Worm (Caenorhabditis elegans) whole organism, mixed stage, embryonic: ENCODE data around the gene F40F9.3.

Experiments used
- M03D4.4 ChIP-seq: sonication (generic microtip); optimal IDR thresholded peaks from 2 replicates; lab custom pipeline; 2017; ENCODE audit warnings: mild to moderate bottlenecking, missing genetic modification characterization, missing compliant biosample characterization
- bed-3 ChIP-seq: fragments of 200-800 bp; sonication (Bioruptor generic); optimal IDR thresholded peaks from 3 replicates; lab custom pipeline; 2018; ENCODE audit warnings: mild to moderate bottlenecking, missing genetic modification characterization, moderate library complexity, missing compliant biosample characterization
- blmp-1 ChIP-seq: fragments of 150-350 bp; optimal IDR thresholded peaks from 2 replicates; lab custom pipeline; 2014; ENCODE audit warnings: missing biosample characterization, missing genetic modification characterization
- ceh-39 ChIP-seq: fragments of 150-350 bp; optimal IDR thresholded peaks from 2 replicates; lab custom pipeline; 2014; ENCODE audit warnings: missing biosample characterization, missing genetic modification characterization
- ceh-43 ChIP-seq: fragments of 200-800 bp; sonication (Bioruptor generic); optimal IDR thresholded peaks from 2 replicates; lab custom pipeline; 2018; ENCODE audit warnings: mild to moderate bottlenecking, missing genetic modification characterization, moderate library complexity, missing compliant biosample characterization
- ces-1 ChIP-seq: fragments of 150-350 bp; optimal IDR thresholded peaks from 2 replicates; lab custom pipeline; 2014; ENCODE audit warnings: missing biosample characterization, missing genetic modification reagents, missing genetic modification characterization
- cnd-1 ChIP-seq: fragments of 200-800 bp; sonication (Bioruptor generic); optimal IDR thresholded peaks from 2 replicates; lab custom pipeline; 2018; ENCODE audit warnings: mild to moderate bottlenecking, missing genetic modification characterization, missing compliant biosample characterization
- elt-1 ChIP-seq: sonication (generic microtip); optimal IDR thresholded peaks from 2 replicates; lab custom pipeline; 2017; ENCODE audit warnings: missing genetic modification characterization, mild to moderate bottlenecking, missing compliant biosample characterization, antibody characterized with exemption, moderate library complexity, borderline replicate concordance; ENCODE audit not compliant: insufficient read depth
- elt-3 ChIP-seq: fragments of 150-350 bp; optimal IDR thresholded peaks from 2 replicates; lab custom pipeline; 2014; ENCODE audit warnings: missing biosample characterization, missing genetic modification characterization
- flh-1 ChIP-seq: fragments of 200-800 bp; sonication (Bioruptor generic); optimal IDR thresholded peaks from 2 replicates; lab custom pipeline; 2018; ENCODE audit warnings: mild to moderate bottlenecking, missing genetic modification characterization, moderate library complexity, missing compliant biosample characterization
- ham-2 ChIP-seq: fragments of 200-800 bp; sonication (Bioruptor generic); optimal IDR thresholded peaks from 2 replicates; lab custom pipeline; 2018; ENCODE audit warnings: mild to moderate bottlenecking, missing genetic modification characterization, missing compliant biosample characterization
- lin-13 ChIP-seq: fragments of 150-350 bp; optimal IDR thresholded peaks from 2 replicates; lab custom pipeline; 2014; ENCODE audit warnings: missing biosample characterization, missing genetic modification characterization
- lin-32 ChIP-seq: fragments of 200-800 bp; sonication (Bioruptor generic); optimal IDR thresholded peaks from 2 replicates; lab custom pipeline; 2018; ENCODE audit warnings: mild to moderate bottlenecking, missing genetic modification characterization, missing compliant biosample characterization
- lsy-2 ChIP-seq: fragments of 150-350 bp; optimal IDR thresholded peaks from 2 replicates; lab custom pipeline; 2014; ENCODE audit warnings: missing biosample characterization, missing genetic modification characterization
- mab-5 ChIP-seq: fragments of 150-350 bp; optimal IDR thresholded peaks from 2 replicates; lab custom pipeline; 2014; ENCODE audit warnings: missing biosample characterization, missing genetic modification characterization
- mep-1 ChIP-seq: fragments of 150-350 bp; optimal IDR thresholded peaks from 2 replicates; lab custom pipeline; 2017; ENCODE audit warnings: missing biosample characterization, missing genetic modification reagents, missing genetic modification characterization, inconsistent platforms
- mls-2 ChIP-seq: sonication (generic microtip); optimal IDR thresholded peaks from 2 replicates; lab custom pipeline; 2016; ENCODE audit warnings: mild to moderate bottlenecking, missing genetic modification characterization, moderate library complexity, missing compliant biosample characterization
- nhr-12 ChIP-seq: fragments of 150-350 bp; optimal IDR thresholded peaks from 2 replicates; lab custom pipeline; 2014; ENCODE audit warnings: missing biosample characterization, missing genetic modification characterization
- nhr-237 ChIP-seq: fragments of 150-350 bp; optimal IDR thresholded peaks from 2 replicates; lab custom pipeline; 2014; ENCODE audit warnings: missing biosample characterization, missing genetic modification characterization
- nhr-28 ChIP-seq: fragments of 150-350 bp; optimal IDR thresholded peaks from 2 replicates; lab custom pipeline; 2014; ENCODE audit warnings: missing biosample characterization, missing genetic modification characterization
- pha-4 ChIP-seq: fragments of 150-350 bp; optimal IDR thresholded peaks from 2 replicates; lab custom pipeline; 2018; ENCODE audit warnings: missing biosample characterization, missing genetic modification reagents, missing genetic modification characterization
- snpc-4 ChIP-seq: fragments of 150-350 bp; optimal IDR thresholded peaks from 2 replicates; lab custom pipeline; 2014; ENCODE audit warnings: missing biosample characterization, missing genetic modification characterization
- sptf-1 ChIP-seq: sonication (generic microtip); optimal IDR thresholded peaks from 2 replicates; lab custom pipeline; 2017; ENCODE audit warnings: mild to moderate bottlenecking, missing genetic modification characterization, moderate library complexity, missing compliant biosample characterization
- unc-120 ChIP-seq: sonication (generic microtip); optimal IDR thresholded peaks from 2 replicates; lab custom pipeline; 2017; ENCODE audit warnings: missing genetic modification characterization, missing compliant biosample characterization; ENCODE audit not compliant: poor library complexity, severe bottlenecking
- unc-39 ChIP-seq: fragments of 150-350 bp; optimal IDR thresholded peaks from 2 replicates; lab custom pipeline; 2014; ENCODE audit warnings: missing biosample characterization, missing genetic modification characterization
- zip-8 ChIP-seq: fragments of 150-350 bp; optimal IDR thresholded peaks from 2 replicates; lab custom pipeline; 2014; ENCODE audit warnings: missing biosample characterization, missing genetic modification characterization

The F40F9.3 gene

DNA sequence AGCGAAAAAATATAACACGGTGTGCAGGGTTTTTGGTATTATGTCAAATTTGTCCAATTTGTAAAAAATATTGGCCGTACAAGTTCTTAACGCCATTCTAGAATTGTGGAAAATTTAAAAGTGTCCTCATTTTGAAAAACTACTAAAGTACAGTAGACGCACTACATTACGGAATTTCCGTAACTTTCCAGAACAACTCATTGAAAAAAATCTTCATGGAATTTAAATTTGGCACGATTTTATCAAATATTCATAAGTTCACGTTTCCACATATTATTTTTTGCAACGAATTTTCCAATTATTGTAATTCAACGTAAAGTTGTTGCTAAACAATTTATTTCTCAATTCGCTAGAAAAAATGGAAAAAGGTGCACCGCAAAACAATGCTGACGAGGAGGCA is at the start of gene F40F9.3:
Gene F40F9.3 (plus strand): TSS at position 301 of the 400 bp plus-strand sequence.
- TF ChIP-seq pha-4 (tag; lab: Kevin White, UChicago): no peak
- TF ChIP-seq elt-1: no peak
- TF ChIP-seq lin-32 (GFP tag; lab: Kevin White, UChicago): no peak
- TF ChIP-seq ceh-39 (tag; lab: Kevin White, UChicago): no peak
- TF ChIP-seq zip-8 (tag; lab: Kevin White, UChicago): no peak
- TF ChIP-seq elt-3 (tag; lab: Kevin White, UChicago): no peak
- no peak for TF ChIP-seq ceh-43 (GFP tag; lab: Kevin White, UChicago)
- no peak for TF ChIP-seq blmp-1 (tag; lab: Kevin White, UChicago)
- TF ChIP-seq cnd-1: no peak
- TF ChIP-seq nhr-12 (tag; lab: Kevin White, UChicago): no peak

DNA sequence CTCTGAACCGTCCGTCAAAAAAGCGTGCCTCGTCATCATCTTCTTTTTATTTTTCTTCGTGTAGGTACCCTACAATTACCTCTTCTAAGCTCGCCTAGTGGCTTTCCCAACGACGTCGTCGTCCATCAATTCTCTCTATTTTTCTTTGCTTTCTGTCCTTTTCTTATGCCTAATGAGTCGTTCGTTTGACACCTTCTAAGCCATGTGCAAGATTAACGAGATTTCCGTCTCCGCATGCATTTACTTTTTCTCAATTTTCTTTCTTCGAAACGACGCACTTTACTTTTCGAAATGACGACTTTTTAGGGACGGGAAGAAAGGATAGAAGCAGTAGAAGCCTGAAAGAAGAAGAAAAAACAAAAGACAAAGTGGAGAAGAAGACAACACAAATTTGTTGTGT is 48.6 kb upstream of the F40F9.3 start, which contains the start of gene ZK287.1:
Gene ZK287.1 (plus strand): TSS at position 301 of the 400 bp plus-strand sequence.
- TF ChIP-seq M03D4.4 (tag; lab: Kevin White, UChicago): no peak
- TF ChIP-seq ces-1 (GFP tag; lab: Kevin White, UChicago): peak; percentile 62

DNA sequence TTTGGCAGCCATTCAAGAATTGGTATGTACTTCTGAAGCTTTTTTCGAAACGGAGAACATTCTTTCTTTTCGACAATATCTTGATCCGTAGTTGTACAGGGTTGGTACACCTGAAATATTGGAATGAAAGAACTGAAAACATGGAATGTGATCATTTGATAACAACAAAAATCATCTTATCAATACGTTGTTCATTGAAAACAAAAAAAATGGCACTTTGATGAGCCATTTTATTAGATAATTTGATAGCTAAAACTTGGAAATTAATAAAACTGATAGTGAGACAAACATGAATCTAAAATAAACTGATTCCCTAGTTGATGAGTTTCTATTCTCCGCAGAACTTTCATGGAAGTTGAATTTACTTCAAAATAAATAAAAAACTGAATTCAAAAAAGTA is 42.5 kb upstream of the F40F9.3 start:
- TF ChIP-seq elt-1: no peak
- TF ChIP-seq mep-1 (tag; lab: Kevin White, UChicago): no peak
- TF ChIP-seq zip-8 (tag; lab: Kevin White, UChicago): no peak
- no peak for TF ChIP-seq lsy-2 (tag; lab: Kevin White, UChicago)
- TF ChIP-seq blmp-1 (tag; lab: Kevin White, UChicago): no peak
- TF ChIP-seq nhr-237 (tag; lab: Kevin White, UChicago): no peak
- no peak for TF ChIP-seq lin-13

DNA sequence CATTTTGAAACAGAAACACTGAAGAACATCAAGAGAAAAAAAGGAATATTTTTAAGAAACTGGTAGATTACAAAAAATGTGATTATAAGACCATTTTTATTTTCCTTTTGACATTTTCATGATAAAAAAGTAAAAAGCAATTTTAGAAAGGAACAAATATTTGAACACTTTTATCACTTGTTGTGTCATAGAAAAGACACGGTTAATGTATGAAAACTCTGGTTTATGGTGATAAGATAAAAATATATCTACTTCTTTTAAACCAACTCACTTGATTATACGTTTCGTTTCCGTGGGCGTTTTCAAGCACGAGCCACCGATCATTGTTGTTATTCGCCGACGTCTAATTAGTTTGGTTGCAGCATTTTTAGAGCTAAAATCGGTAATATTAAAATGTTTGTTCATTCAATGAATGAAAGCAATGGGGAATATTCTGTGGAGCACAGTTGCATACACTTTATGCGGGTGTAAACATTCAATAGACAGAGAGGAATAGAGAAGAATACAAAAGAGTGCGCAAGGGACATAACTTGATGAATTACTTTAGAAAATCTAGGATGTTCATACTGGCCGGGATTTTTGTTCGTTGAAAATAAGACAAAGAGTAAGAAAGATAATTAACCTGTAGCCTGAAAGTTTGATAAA is 41.7 kb upstream of the F40F9.3 start, which contains the start of gene sulp-8:
Gene sulp-8 (minus strand): TSS at position 469 of the 645 bp plus-strand sequence.
- TF ChIP-seq flh-1 (GFP tag; lab: Kevin White, UChicago) (no peak), pha-4 (tag; lab: Kevin White, UChicago) (peak; percentile 57)

DNA sequence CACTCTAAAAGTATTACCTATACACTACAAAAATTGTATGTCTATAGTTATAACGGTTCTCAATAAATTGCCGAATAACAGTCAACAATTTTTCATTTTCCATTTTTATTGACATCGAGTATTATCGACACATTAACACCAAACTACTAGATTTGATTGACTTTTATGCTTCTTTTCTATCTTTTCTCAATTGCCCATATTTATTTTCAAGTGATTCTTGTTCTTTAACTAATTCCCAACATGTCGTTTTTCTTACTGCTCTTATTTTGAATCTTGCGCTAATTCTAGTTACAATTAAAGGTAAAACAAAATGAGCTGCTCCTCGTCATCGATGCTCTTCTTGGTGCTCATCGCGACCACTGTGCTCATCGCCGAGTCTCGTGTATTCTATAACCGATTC is 37.0 kb upstream of the F40F9.3 start, which contains the start of gene cthd-1:
Gene cthd-1 (plus strand): TSS at position 301 of the 400 bp plus-strand sequence.
- no peak for TF ChIP-seq mab-5 (tag; lab: Kevin White, UChicago)
- TF ChIP-seq nhr-12 (tag; lab: Kevin White, UChicago): no peak
- TF ChIP-seq mls-2 (tag; lab: Kevin White, UChicago): no peak
- no peak for TF ChIP-seq blmp-1 (tag; lab: Kevin White, UChicago)
- TF ChIP-seq pha-4 (tag; lab: Kevin White, UChicago): no peak
- no peak for TF ChIP-seq bed-3 (GFP tag; lab: Kevin White, UChicago)
- no peak for TF ChIP-seq M03D4.4 (tag; lab: Kevin White, UChicago)

DNA sequence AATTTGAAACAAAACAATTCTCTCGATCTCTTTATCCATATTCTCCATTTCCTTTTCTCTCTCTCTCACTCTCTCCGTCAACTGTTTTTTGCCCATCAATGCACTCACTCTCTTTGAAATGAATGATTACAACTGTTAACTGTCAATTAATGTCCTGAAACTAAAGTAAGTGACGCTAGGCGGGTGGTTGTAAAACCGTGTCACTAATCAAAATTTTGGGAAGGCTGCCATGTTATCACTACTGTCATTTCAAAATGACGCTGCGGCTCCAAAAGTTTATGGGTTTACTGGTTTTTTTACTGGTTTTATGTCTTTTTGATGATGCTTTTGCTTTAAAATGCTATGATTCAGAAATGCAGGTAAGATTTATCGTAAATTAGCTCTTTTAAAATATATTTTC is 35.8 kb upstream of the F40F9.3 start, which contains the start of gene ZK287.9:
Gene ZK287.9 (plus strand): TSS at position 192 of the 400 bp plus-strand sequence.
- TF ChIP-seq elt-1 (no peak), sptf-1 (tag; lab: Kevin White, UChicago) (no peak), elt-3 (tag; lab: Kevin White, UChicago) (no peak), flh-1 (GFP tag; lab: Kevin White, UChicago) (no peak), cnd-1 (no peak), ceh-39 (tag; lab: Kevin White, UChicago) (no peak), nhr-28 (tag; lab: Kevin White, UChicago) (no peak), mep-1 (tag; lab: Kevin White, UChicago) (no peak), snpc-4 (tag; lab: Kevin White, UChicago) (no peak), unc-39 (tag; lab: Kevin White, UChicago) (no peak), ceh-43 (GFP tag; lab: Kevin White, UChicago) (no peak), ham-2 (GFP tag; lab: Kevin White, UChicago) (no peak), unc-120 (tag; lab: Kevin White, UChicago) (no peak), bed-3 (GFP tag; lab: Kevin White, UChicago) (no peak)
- TF ChIP-seq, all 35 proteins: peak for 0
